Fruit fly (Drosophila melanogaster) S2 (cell line): ENCODE results near the gene Cad96Ca.

ENCODE experiments used
- CG8478 ChIP-seq: fragments of >200 bp; optimal IDR thresholded peaks from 2 replicates; lab custom pipeline; 2018
- CTCF ChIP-seq, 2 experiments: fragments of >200 bp; optimal IDR thresholded peaks; 2 replicates each; lab custom pipeline; 2018

DNA sequence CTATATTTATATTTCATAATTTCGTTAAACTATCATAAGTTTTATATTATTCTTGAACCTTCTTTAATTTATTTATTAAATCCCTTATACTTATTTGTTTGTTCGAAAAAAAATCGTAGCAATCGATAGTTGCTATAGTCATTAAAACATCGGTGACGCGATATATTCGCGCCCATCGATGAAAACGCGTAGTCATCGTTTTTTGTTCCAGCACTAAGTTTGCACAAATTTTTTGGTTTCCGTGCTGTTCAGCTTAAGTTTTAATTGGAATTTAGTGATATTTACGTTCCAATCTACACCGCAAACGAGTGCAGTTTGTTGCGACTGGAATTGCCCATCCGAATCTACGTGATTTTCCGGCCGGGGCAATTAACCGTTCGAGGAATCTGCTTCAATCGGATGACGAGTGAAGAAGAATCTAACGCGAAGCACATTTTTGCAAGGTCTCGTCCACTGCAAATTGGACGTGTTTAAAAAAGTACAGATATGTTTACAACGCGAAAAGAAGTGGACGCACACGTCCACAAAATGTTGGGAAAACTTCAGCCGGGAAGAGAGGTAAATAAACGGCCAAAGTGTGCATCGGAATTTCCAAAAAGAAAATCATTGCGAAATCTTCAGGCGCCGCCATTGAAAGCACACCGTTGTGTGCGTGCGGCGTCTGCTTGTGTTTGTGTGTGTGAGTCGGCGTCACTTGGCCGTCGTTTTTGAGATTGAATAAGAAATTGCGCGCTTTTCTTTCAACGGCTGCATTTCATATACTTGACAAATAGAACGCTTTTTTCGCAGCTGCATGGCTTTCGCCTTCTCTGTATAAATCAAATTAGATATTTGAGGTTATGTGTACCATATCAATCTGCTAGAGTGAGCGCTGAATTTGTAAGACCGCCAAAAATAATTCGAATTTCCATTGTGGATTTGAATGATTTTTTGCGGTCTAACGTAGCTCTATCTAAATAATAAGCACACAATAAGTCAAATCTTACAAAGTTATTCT is 41.4 kb upstream of the Cad96Ca start, which contains the start of gene Nup358:
- TF ChIP-seq CTCF (optimal IDR thresholded peaks at IDR 0.05; lab: Kevin White, UChicago) (peak; percentile 8 to 30), CG8478 (lab: Kevin White, UChicago) (no peak)
